Worm (Caenorhabditis elegans) whole organism, late embryonic: ENCODE measurements around the gene srh-271.

Source experiments
- K02D7.2 ChIP-seq: sonication (generic microtip); optimal IDR thresholded peaks from 2 replicates; lab custom pipeline; 2017; ENCODE audit warnings: mild to moderate bottlenecking, missing genetic modification characterization, missing compliant biosample characterization
- elt-2 ChIP-seq: sonication (generic microtip); optimal IDR thresholded peaks from 2 replicates; lab custom pipeline; 2016; ENCODE audit warnings: missing genetic modification reagents, missing genetic modification characterization, missing compliant biosample characterization
- gmeb-2 ChIP-seq: sonication (generic microtip); optimal IDR thresholded peaks from 2 replicates; lab custom pipeline; 2016; ENCODE audit warnings: missing genetic modification characterization, inconsistent platforms, missing compliant biosample characterization
- mec-3 ChIP-seq: sonication (generic microtip); optimal IDR thresholded peaks from 2 replicates; lab custom pipeline; 2016; ENCODE audit warnings: borderline replicate concordance, missing genetic modification characterization, missing compliant biosample characterization
- pha-4 ChIP-seq: fragments of 150-350 bp; optimal IDR thresholded peaks from 2 replicates; lab custom pipeline; 2018; ENCODE audit warnings: missing biosample characterization, missing genetic modification reagents, missing genetic modification characterization
- pros-1 ChIP-seq: fragments of 150-350 bp; optimal IDR thresholded peaks from 2 replicates; lab custom pipeline; 2014; ENCODE audit warnings: missing biosample characterization, missing genetic modification reagents, missing genetic modification characterization
- sdc-2 ChIP-seq: sonication (generic microtip); optimal IDR thresholded peaks from 2 replicates; lab custom pipeline; 2016; ENCODE audit warnings: missing genotype, missing genetic modification characterization, missing compliant biosample characterization

DNA sequence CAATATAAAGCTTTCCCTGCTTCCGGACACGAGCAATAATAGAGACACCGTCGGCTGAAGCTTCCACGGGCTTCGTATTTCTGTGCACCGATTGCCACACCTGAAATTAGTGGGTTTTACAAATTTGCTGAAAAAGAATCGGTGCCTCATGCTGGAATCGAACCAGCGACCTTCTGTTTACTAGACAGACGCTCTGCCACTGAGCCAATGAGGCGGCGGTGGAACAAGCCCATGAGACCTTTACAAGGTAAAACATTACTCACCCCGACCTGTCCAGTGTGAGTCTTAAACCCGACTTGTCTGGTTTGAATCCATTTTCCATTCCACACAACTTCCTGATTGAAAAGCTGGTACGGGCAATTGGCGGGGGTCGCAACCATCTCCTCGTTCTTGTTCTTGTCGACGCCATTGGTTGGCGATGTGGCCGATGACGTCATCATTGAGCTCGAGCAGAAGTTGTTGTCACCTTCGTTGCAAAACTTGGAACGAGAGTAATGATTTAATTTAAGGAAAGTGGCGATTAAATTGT is 42.8 kb upstream of the srh-271 start, which contains the start of gene ndx-2:
- TF ChIP-seq K02D7.2 (no peak), gmeb-2 (tag; lab: Kevin White, UChicago) (no peak), sdc-2 (tag; lab: Kevin White, UChicago) (no peak), pha-4 (tag; lab: Kevin White, UChicago) (no peak), elt-2 (tag; lab: Kevin White, UChicago) (no peak), pros-1 (tag; lab: Kevin White, UChicago) (no peak), mec-3 (tag; lab: Kevin White, UChicago) (no peak)
